Fruit fly (Drosophila melanogaster) whole organism, prepupa: ENCODE measurements around the gene CG43163.

Source experiments
- CG11294 ChIP-seq: fragments of 200-800 bp; sonication (Bioruptor generic); IDR thresholded peaks from 2 replicates; pipeline ENCODE4 v1.3.6; 2022; ENCODE audit warnings: missing biosample characterization, missing genetic modification characterization
- CG11762 ChIP-seq: fragments of 200-800 bp; sonication (Bioruptor generic); optimal IDR thresholded peaks from 3 replicates; lab custom pipeline; 2016; ENCODE audit warnings: missing biosample characterization, missing genetic modification characterization; ENCODE audit not compliant: insufficient read depth
- CG15336 ChIP-seq: fragments of 200-800 bp; sonication (Bioruptor generic); IDR thresholded peaks from 2 replicates; pipeline ENCODE4 v1.3.6; 2022; ENCODE audit warnings: missing biosample characterization, missing genetic modification characterization
- CG1621 ChIP-seq: fragments of 200-800 bp; sonication (Bioruptor generic); optimal IDR thresholded peaks from 3 replicates; lab custom pipeline; 2018; ENCODE audit warnings: missing biosample characterization, mild to moderate bottlenecking, missing genetic modification characterization
- CG16779 ChIP-seq: fragments of 200-800 bp; sonication (Bioruptor generic); optimal IDR thresholded peaks from 3 replicates; lab custom pipeline; 2017; ENCODE audit warnings: missing biosample characterization, mild to moderate bottlenecking, missing genetic modification characterization
- CG3032 ChIP-seq: fragments of 200-800 bp; optimal IDR thresholded peaks from 2 replicates; lab custom pipeline; 2019; ENCODE audit warnings: missing biosample characterization, mild to moderate bottlenecking, missing genetic modification characterization, moderate library complexity
- CG31627 ChIP-seq: fragments of 200-800 bp; sonication (Bioruptor generic); optimal IDR thresholded peaks from 3 replicates; lab custom pipeline; 2016; ENCODE audit warnings: missing biosample characterization, missing genetic modification characterization
- CG32006 ChIP-seq: fragments of 200-800 bp; sonication (Bioruptor generic); optimal IDR thresholded peaks from 3 replicates; lab custom pipeline; 2017; ENCODE audit warnings: missing biosample characterization, mild to moderate bottlenecking, missing genetic modification characterization
- CG3919 ChIP-seq: fragments of 200-800 bp; sonication (Bioruptor generic); optimal IDR thresholded peaks from 3 replicates; lab custom pipeline; 2016; ENCODE audit warnings: missing biosample characterization, missing genetic modification characterization
- CG4318 ChIP-seq: fragments of 200-800 bp; sonication (Bioruptor generic); optimal IDR thresholded peaks from 3 replicates; lab custom pipeline; 2017; ENCODE audit warnings: missing biosample characterization, mild to moderate bottlenecking, missing genetic modification characterization
- CG6276 ChIP-seq: fragments of 200-800 bp; sonication (Bioruptor generic); optimal IDR thresholded peaks from 2 replicates; lab custom pipeline; 2017; ENCODE audit warnings: missing biosample characterization, mild to moderate bottlenecking, missing genetic modification characterization
- CG6792 ChIP-seq: fragments of 200-800 bp; sonication (Bioruptor generic); optimal IDR thresholded peaks from 3 replicates; lab custom pipeline; 2016; ENCODE audit warnings: missing biosample characterization, missing genetic modification characterization
- CG6854 ChIP-seq: fragments of 200-800 bp; sonication (Bioruptor generic); optimal IDR thresholded peaks from 2 replicates; lab custom pipeline; 2017; ENCODE audit warnings: missing biosample characterization, mild to moderate bottlenecking, missing genetic modification characterization
- CG7368 ChIP-seq: fragments of 200-800 bp; sonication (Bioruptor generic); optimal IDR thresholded peaks from 3 replicates; lab custom pipeline; 2016; ENCODE audit warnings: missing biosample characterization, missing genetic modification characterization
- CG8119 ChIP-seq: fragments of 200-800 bp; sonication (Bioruptor generic); IDR thresholded peaks from 3 replicates; pipeline ENCODE4 v1.3.6; 2022; ENCODE audit warnings: missing biosample characterization, missing genetic modification characterization
- CG8319 ChIP-seq: fragments of 200-800 bp; sonication (Bioruptor generic); optimal IDR thresholded peaks from 3 replicates; lab custom pipeline; 2016; ENCODE audit warnings: missing biosample characterization, missing genetic modification characterization
- CG8632 ChIP-seq: fragments of 200-800 bp; sonication (Bioruptor generic); optimal IDR thresholded peaks from 3 replicates; lab custom pipeline; 2016; ENCODE audit warnings: missing biosample characterization, missing genetic modification characterization
- CG9139 ChIP-seq: fragments of 200-800 bp; sonication (Bioruptor generic); optimal IDR thresholded peaks from 3 replicates; lab custom pipeline; 2017; ENCODE audit warnings: missing biosample characterization, mild to moderate bottlenecking, missing genetic modification characterization
- Eip75B ChIP-seq: fragments of 200-800 bp; sonication (Bioruptor generic); optimal IDR thresholded peaks from 3 replicates; lab custom pipeline; 2016; ENCODE audit warnings: missing biosample characterization, missing genetic modification characterization
- Eip78C ChIP-seq: fragments of 200-800 bp; sonication (Bioruptor generic); peaks from one replicate; lab custom pipeline; 2016; ENCODE audit warnings: missing biosample characterization, missing genetic modification characterization
- Eip93F ChIP-seq: fragments of 200-800 bp; sonication (Bioruptor generic); optimal IDR thresholded peaks from 2 replicates; lab custom pipeline; 2016; ENCODE audit warnings: missing biosample characterization, mild to moderate bottlenecking, missing genetic modification characterization
- Ets21C ChIP-seq: fragments of 200-800 bp; sonication (Bioruptor generic); optimal IDR thresholded peaks from 3 replicates; lab custom pipeline; 2016; ENCODE audit warnings: missing biosample characterization, missing genetic modification characterization
- Ets96B ChIP-seq: fragments of 200-800 bp; optimal IDR thresholded peaks from 2 replicates; lab custom pipeline; 2019; ENCODE audit warnings: missing biosample characterization, mild to moderate bottlenecking, missing genetic modification characterization, moderate library complexity
- Hr38 ChIP-seq: sonication (Bioruptor generic); optimal IDR thresholded peaks from 2 replicates; lab custom pipeline; 2016; ENCODE audit warnings: missing biosample characterization, missing genetic modification characterization
- Hr4 ChIP-seq: fragments of 200-800 bp; sonication (Bioruptor generic); optimal IDR thresholded peaks from 3 replicates; lab custom pipeline; 2016; ENCODE audit warnings: missing biosample characterization, missing genetic modification characterization
- Lpt ChIP-seq: fragments of 200-800 bp; sonication (Bioruptor generic); optimal IDR thresholded peaks from 3 replicates; lab custom pipeline; 2016; ENCODE audit warnings: missing biosample characterization, missing genetic modification characterization
- OdsH ChIP-seq: fragments of 200-800 bp; sonication (Bioruptor generic); optimal IDR thresholded peaks from 3 replicates; lab custom pipeline; 2016; ENCODE audit warnings: missing biosample characterization, missing genetic modification characterization
- Smox ChIP-seq: fragments of 200-800 bp; sonication (Bioruptor generic); optimal IDR thresholded peaks from 3 replicates; lab custom pipeline; 2016; ENCODE audit warnings: missing biosample characterization, missing genetic modification characterization
- Sox102F ChIP-seq: fragments of 200-800 bp; sonication (Bioruptor generic); optimal IDR thresholded peaks from 2 replicates; lab custom pipeline; 2016; ENCODE audit warnings: missing biosample characterization, mild to moderate bottlenecking, missing genetic modification characterization
- Sox14 ChIP-seq: fragments of 200-800 bp; sonication (Bioruptor generic); optimal IDR thresholded peaks from 3 replicates; lab custom pipeline; 2016; ENCODE audit warnings: missing biosample characterization, missing genetic modification characterization
- Sox15 ChIP-seq: fragments of 200-800 bp; sonication (Bioruptor generic); optimal IDR thresholded peaks from 3 replicates; lab custom pipeline; 2016; ENCODE audit warnings: missing biosample characterization, missing genetic modification characterization
- achi ChIP-seq: fragments of 200-800 bp; sonication (Bioruptor generic); optimal IDR thresholded peaks from 3 replicates; lab custom pipeline; 2016; ENCODE audit warnings: missing biosample characterization, missing genetic modification characterization
- dac ChIP-seq: fragments of 200-800 bp; sonication (Bioruptor generic); optimal IDR thresholded peaks from 2 replicates; lab custom pipeline; 2017; ENCODE audit warnings: missing biosample characterization, mild to moderate bottlenecking, missing genetic modification characterization
- eg ChIP-seq: fragments of 200-800 bp; sonication (Bioruptor generic); IDR thresholded peaks from 3 replicates; pipeline ENCODE4 v1.3.6; 2022; ENCODE audit warnings: missing biosample characterization, missing genetic modification characterization
- esn ChIP-seq: fragments of 200-800 bp; sonication (Bioruptor generic); optimal IDR thresholded peaks from 2 replicates; lab custom pipeline; 2016; ENCODE audit warnings: missing biosample characterization, mild to moderate bottlenecking, missing genetic modification characterization, moderate library complexity
- fd59A ChIP-seq: fragments of 200-800 bp; sonication (Bioruptor generic); optimal IDR thresholded peaks from 2 replicates; lab custom pipeline; 2017; ENCODE audit warnings: missing biosample characterization, mild to moderate bottlenecking, missing genetic modification characterization, missing genetic modification reagents
- fkh ChIP-seq: fragments of 200-800 bp; sonication (Bioruptor generic); optimal IDR thresholded peaks from 3 replicates; lab custom pipeline; 2017; ENCODE audit warnings: missing biosample characterization, mild to moderate bottlenecking, missing genetic modification characterization, moderate library complexity
- lz ChIP-seq: fragments of 200-800 bp; sonication (Bioruptor generic); optimal IDR thresholded peaks from 3 replicates; lab custom pipeline; 2016; ENCODE audit warnings: missing biosample characterization, missing genetic modification characterization
- net ChIP-seq: fragments of 200-800 bp; sonication (Bioruptor generic); optimal IDR thresholded peaks from 3 replicates; lab custom pipeline; 2016; ENCODE audit warnings: missing biosample characterization, missing genetic modification characterization
- pdm3 ChIP-seq: fragments of 200-800 bp; sonication (Bioruptor generic); optimal IDR thresholded peaks from 3 replicates; lab custom pipeline; 2016; ENCODE audit warnings: missing biosample characterization, missing genetic modification characterization
- salr ChIP-seq, 2 experiments: fragments of 200-800 bp; sonication (Bioruptor generic); optimal IDR thresholded peaks; 3 replicates each; lab custom pipeline; 2016 to 2018; ENCODE audit warnings: missing biosample characterization in 2 of 2, missing genetic modification characterization in 2 of 2, mild to moderate bottlenecking in 1 of 2
- spab ChIP-seq: fragments of 200-800 bp; sonication (Bioruptor generic); optimal IDR thresholded peaks from 2 replicates; lab custom pipeline; 2017; ENCODE audit warnings: missing biosample characterization, mild to moderate bottlenecking, missing genetic modification characterization, missing genetic modification reagents
- ss ChIP-seq, 2 experiments: fragments of 200-800 bp; sonication (Bioruptor generic); optimal IDR thresholded peaks; 2 replicates in 1 of 2; 3 replicates in 1 of 2; lab custom pipeline; 2017 to 2018; ENCODE audit warnings: mild to moderate bottlenecking in 2 of 2, missing biosample characterization in 2 of 2, missing genetic modification characterization in 2 of 2, moderate library complexity in 1 of 2
- svp ChIP-seq: fragments of 200-800 bp; sonication (Bioruptor generic); peaks from one replicate; lab custom pipeline; 2016; ENCODE audit warnings: missing biosample characterization, missing genetic modification characterization
- vri ChIP-seq: fragments of 200-800 bp; sonication (Bioruptor generic); optimal IDR thresholded peaks from 3 replicates; lab custom pipeline; 2016; ENCODE audit warnings: missing biosample characterization, mild to moderate bottlenecking, missing genetic modification characterization

The CG43163 gene

DNA sequence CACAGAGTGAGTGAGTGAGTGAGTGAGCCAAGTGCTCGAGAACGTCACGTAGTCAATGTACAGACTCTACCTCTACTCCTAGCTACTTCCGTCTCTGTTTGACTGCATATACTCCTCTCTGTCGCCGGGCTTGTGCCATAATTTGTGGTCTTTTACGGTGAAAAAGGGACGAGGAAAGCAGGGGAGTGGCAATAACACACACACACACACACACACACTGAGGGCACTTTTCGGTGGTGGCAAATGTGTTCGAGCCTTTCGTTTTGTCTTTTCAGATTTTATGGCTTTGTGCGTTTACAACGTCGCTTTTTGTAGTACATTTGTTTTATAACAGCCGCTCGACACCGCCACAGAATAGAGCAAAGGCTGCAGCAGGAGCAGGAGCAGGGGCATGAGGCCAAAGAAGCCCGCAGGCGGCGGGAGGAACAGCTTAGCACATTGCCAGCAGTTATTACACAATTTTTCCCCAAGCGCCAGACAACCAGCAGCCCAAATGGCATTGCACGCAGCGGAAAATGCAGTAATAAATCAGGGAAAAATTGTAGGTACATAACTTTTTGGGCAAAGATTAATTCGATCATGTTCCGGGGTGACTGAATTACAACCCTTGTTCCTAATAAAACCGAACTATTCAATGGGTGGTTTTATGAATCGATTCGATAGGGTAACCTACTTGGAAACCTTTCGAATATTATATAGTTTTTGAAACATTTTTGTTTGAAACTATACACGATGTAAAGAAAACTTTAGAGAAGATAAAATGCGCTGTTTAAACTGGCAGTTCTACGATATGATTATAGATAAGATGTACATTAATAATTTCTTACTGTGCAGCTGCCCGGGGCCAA lies 48.0 kb downstream of the CG43163 start (continued):
- TF ChIP-seq CG8632 (GFP tag; lab: Kevin White, UChicago) (no peak), CG15336 (GFP tag; lab: Robert Waterston, UW) (peak; percentile 61), net (GFP tag; lab: Kevin White, UChicago) (peak; percentile 68), CG8119 (peak; percentile 70), OdsH (GFP tag; lab: Kevin White, UChicago) (peak; percentile 67), fkh (GFP tag; lab: Kevin White, UChicago) (no peak), Lpt (GFP tag; lab: Kevin White, UChicago) (peak; percentile 19), CG11294 (no peak), CG4318 (GFP tag; lab: Kevin White, UChicago) (peak; percentile 53), Sox14 (GFP tag; lab: Kevin White, UChicago) (peak; percentile 59), lz (GFP tag; lab: Kevin White, UChicago) (peak; percentile 43), esn (peak; percentile 56), Hr4 (GFP tag; lab: Kevin White, UChicago) (peak; percentile 57), CG31627 (GFP tag; lab: Kevin White, UChicago) (peak; percentile 40), spab (peak; percentile 67), CG3032 (tag; lab: Kevin White, UChicago) (peak; percentile 68), CG1621 (tag; lab: Kevin White, UChicago) (no peak), CG6792 (GFP tag; lab: Kevin White, UChicago) (peak; percentile 64)

DNA sequence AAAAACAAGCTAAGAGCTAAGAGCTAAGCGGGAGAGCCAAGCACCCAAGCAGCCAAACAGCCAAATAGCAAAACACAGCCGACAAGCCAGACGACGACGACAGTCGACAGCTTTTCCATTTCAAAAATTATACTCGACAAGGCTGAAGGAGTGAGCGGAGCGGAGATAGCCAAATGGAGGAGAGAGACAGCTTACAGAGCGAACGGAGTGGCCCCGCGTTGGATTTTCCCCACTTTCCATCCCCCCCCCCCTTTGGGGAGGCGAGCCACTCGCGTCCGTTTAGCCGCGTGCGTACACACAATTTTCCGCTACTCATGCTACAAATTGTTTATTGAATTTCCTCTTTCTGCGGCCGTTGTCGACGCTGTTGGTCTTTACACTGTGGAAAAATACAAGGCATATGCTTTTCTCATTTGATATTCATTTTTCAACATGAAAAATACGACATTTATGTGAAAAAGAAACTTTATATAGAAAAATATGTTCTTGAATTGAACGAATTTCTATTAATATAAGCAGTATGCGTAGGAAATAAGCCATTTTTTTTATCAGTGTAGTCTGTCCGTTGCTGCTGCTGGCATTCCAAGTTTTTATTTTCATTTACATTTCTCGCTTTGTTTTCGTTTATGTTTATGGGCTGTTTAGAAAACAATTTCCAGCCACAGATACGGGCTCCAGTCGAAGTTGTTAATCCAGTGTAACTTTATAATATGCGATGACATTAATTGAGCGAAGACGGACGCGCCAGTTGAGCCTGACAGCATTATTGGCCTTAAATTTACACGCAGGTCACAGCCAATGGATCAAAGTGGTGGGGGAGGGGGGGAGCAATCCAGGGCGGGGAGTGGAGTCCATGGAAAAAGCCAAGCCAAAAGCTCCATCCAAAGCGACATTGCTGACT lies 48.8 kb downstream of the CG43163 start:
- TF ChIP-seq CG6792 (GFP tag; lab: Kevin White, UChicago), result peak; percentile 90
- TF ChIP-seq OdsH (GFP tag; lab: Kevin White, UChicago), result peak; percentile 96
- TF ChIP-seq CG15336 (GFP tag; lab: Robert Waterston, UW), result peak; percentile 98
- peak; percentile 95 for TF ChIP-seq svp (GFP tag; lab: Kevin White, UChicago)
- peak; percentile 86 for TF ChIP-seq CG8319 (GFP tag; lab: Kevin White, UChicago)
- peak; percentile 97 for TF ChIP-seq eg (GFP tag; lab: Robert Waterston, UW)
- TF ChIP-seq CG4318 (GFP tag; lab: Kevin White, UChicago), result peak; percentile 95
- peak; percentile 84 for TF ChIP-seq Sox15 (GFP tag; lab: Kevin White, UChicago)
- peak; percentile 95 for TF ChIP-seq Eip75B (GFP tag; lab: Kevin White, UChicago)
- TF ChIP-seq Sox102F, result peak; percentile 87
- peak; percentile 89 for TF ChIP-seq fd59A
- peak; percentile 88 for TF ChIP-seq CG31627 (GFP tag; lab: Kevin White, UChicago)
- peak; percentile 9 for TF ChIP-seq Eip93F
- TF ChIP-seq achi (GFP tag; lab: Kevin White, UChicago), result peak; percentile 94
- TF ChIP-seq CG16779 (tag; lab: Kevin White, UChicago), result peak; percentile 91
- peak; percentile 95 for TF ChIP-seq CG6276 (GFP tag; lab: Kevin White, UChicago)
- peak; percentile 96 for TF ChIP-seq CG3919 (GFP tag; lab: Kevin White, UChicago)
- peak; percentile 98 for TF ChIP-seq CG32006 (GFP tag; lab: Kevin White, UChicago)
- peak; percentile 93 for TF ChIP-seq Sox14 (GFP tag; lab: Kevin White, UChicago)
- TF ChIP-seq vri (GFP tag; lab: Kevin White, UChicago), result peak; percentile 61
- peak; percentile 94 for TF ChIP-seq CG11762 (GFP tag; lab: Kevin White, UChicago)
- TF ChIP-seq salr (GFP tag; optimal IDR thresholded peaks at IDR 0.05; lab: Kevin White, UChicago), result peak; percentile 80 to 96
- peak; percentile 96 for TF ChIP-seq pdm3 (GFP tag; lab: Kevin White, UChicago)
- peak; percentile 83 for TF ChIP-seq CG9139 (GFP tag; lab: Kevin White, UChicago)
- peak; percentile 89 to 94 for TF ChIP-seq ss (GFP tag; optimal IDR thresholded peaks at IDR 0.05; lab: Kevin White, UChicago)
- TF ChIP-seq CG7368 (GFP tag; lab: Kevin White, UChicago), result peak; percentile 91
- TF ChIP-seq Eip78C (GFP tag; lab: Kevin White, UChicago), result peak; percentile 98
- peak; percentile 93 for TF ChIP-seq dac (GFP tag; lab: Kevin White, UChicago)
- peak; percentile 75 for TF ChIP-seq Ets21C
- TF ChIP-seq CG6854 (GFP tag; lab: Kevin White, UChicago), result peak; percentile 70
- TF ChIP-seq fkh (GFP tag; lab: Kevin White, UChicago), result peak; percentile 91
- TF ChIP-seq Lpt (GFP tag; lab: Kevin White, UChicago), result peak; percentile 95
- TF ChIP-seq CG8632 (GFP tag; lab: Kevin White, UChicago), result peak; percentile 93
- TF ChIP-seq Ets96B (tag; lab: Kevin White, UChicago), result peak; percentile 96
- TF ChIP-seq Hr38 (GFP tag; lab: Kevin White, UChicago), result peak; percentile 53
- peak; percentile 84 for TF ChIP-seq Smox (GFP tag; lab: Kevin White, UChicago)
